Worm (Caenorhabditis elegans): ENCODE results near the gene bnc-1.

Gene bnc-1

ce11 chrV:12300166-12300565 lies 23.3 kb upstream of the bnc-1 start:
- no peak for TF ChIP-seq him-1 (tag; optimal IDR thresholded peaks at IDR 0.05)

DNA sequence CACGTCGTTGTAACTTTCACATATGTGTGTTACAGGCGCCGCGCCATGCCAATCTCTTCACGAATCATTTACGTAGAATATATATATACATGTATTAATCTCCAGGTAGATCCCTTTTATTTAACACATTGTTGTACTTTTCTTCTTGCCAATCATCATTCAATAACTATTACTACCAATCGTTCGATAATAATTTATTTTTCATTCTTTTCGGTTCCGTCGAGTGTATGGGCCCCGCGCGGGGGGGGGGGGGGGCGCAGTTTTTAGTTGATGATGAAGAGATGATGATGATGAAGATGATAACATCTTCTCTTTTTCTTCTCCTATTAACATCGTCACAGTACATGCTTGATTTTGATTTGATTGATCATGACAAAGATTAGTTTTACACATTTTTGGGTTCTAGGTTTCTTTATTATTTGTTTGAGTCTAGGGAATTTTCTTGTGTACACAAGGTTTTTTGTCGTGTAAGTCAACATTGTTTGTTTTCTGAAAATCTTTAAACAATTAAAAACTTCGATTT lies 22.5 kb upstream of the bnc-1 start:
- TF ChIP-seq W03F9.2 (tag; optimal IDR thresholded peaks at IDR 0.05) (no peak), dao-5 (tag; optimal IDR thresholded peaks at IDR 0.05) (no peak), him-1 (tag; optimal IDR thresholded peaks at IDR 0.05) (no peak)

- TF ChIP-seq dao-5 (tag; optimal IDR thresholded peaks at IDR 0.05) (no peak), W03F9.2 (tag; optimal IDR thresholded peaks at IDR 0.05) (no peak), him-1 (tag; optimal IDR thresholded peaks at IDR 0.05) (no peak)
These were observed 21.3 kb upstream of the bnc-1 start for ce11 chrV:12298184-12298583.

- no peak for TF ChIP-seq dao-5 (tag; optimal IDR thresholded peaks at IDR 0.05)
- no peak for TF ChIP-seq him-1 (tag; optimal IDR thresholded peaks at IDR 0.05)
- TF ChIP-seq W03F9.2 (tag; optimal IDR thresholded peaks at IDR 0.05): no peak
These were observed 19.9 kb upstream of the bnc-1 start for ce11 chrV:12296794-12297193.

ce11 chrV:12296122-12296521 lies 19.3 kb upstream of the bnc-1 start:
- TF ChIP-seq dao-5 (tag; optimal IDR thresholded peaks at IDR 0.05) (no peak), him-1 (tag; optimal IDR thresholded peaks at IDR 0.05) (no peak), W03F9.2 (tag; optimal IDR thresholded peaks at IDR 0.05) (no peak)

- no peak for TF ChIP-seq W03F9.2 (tag; optimal IDR thresholded peaks at IDR 0.05)
- no peak for TF ChIP-seq dao-5 (tag; optimal IDR thresholded peaks at IDR 0.05)
- no peak for TF ChIP-seq him-1 (tag; optimal IDR thresholded peaks at IDR 0.05)
These were observed 18.7 kb upstream of the bnc-1 start for ce11 chrV:12295520-12295919.

DNA sequence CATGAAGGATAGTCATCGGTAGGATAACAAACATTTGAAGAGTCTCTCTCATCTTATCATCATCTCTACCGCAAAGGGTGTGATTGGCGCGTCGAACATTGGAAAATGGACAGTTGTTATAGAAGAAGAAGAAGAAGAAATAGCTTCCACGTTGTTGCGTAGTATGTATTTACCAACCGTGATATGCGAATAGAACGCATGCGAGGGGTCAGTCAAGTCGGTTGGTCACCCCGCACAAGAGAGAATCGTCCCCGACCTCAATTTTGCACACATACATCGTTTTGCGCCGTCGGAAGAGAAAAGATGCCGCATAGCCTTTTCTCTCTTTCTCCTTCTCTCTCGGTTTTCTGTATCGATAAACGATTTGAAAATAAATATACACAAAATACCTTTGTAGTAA lies 18.2 kb upstream of the bnc-1 start:
- TF ChIP-seq W03F9.2 (tag; optimal IDR thresholded peaks at IDR 0.05) (no peak), dao-5 (tag; optimal IDR thresholded peaks at IDR 0.05) (no peak), him-1 (tag; optimal IDR thresholded peaks at IDR 0.05) (no peak)

DNA sequence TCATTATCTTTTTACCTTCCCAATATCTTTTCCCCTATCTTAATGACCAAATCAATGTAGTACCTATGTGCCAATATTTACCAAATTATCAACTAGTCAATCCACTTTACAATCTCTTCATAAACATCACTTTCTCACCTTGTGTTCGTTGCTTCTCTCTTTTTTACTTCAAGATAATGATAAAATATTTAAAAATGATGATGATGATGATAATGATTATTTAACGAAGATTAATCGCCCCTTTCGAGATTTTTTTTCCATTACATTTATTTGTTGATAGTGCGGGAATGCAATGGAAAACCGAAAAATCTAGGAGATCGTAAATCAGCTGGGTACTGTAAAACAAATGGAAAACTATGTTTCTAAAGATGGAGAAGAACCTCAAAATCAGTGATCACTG lies 17.2 kb upstream of the bnc-1 start:
- TF ChIP-seq him-1 (tag; optimal IDR thresholded peaks at IDR 0.05): no peak
- no peak for TF ChIP-seq dao-5 (tag; optimal IDR thresholded peaks at IDR 0.05)
- TF ChIP-seq W03F9.2 (tag; optimal IDR thresholded peaks at IDR 0.05): no peak

ce11 chrV:12291587-12291986 lies 14.7 kb upstream of the bnc-1 start, which contains the start of the genes srpa-68 and srh-16:
srpa-68 (minus strand) TSS chrV:12291658.
srh-16 (plus strand) TSS chrV:12291861.
- TF ChIP-seq dao-5 (tag; optimal IDR thresholded peaks at IDR 0.05) (no peak), him-1 (tag; optimal IDR thresholded peaks at IDR 0.05) (peak; percentile 73), W03F9.2 (tag; optimal IDR thresholded peaks at IDR 0.05) (peak; percentile 92)

- TF ChIP-seq him-1 (tag; optimal IDR thresholded peaks at IDR 0.05) (no peak), dao-5 (tag; optimal IDR thresholded peaks at IDR 0.05) (no peak), W03F9.2 (tag; optimal IDR thresholded peaks at IDR 0.05) (no peak)
These were observed 11.7 kb upstream of the bnc-1 start, which contains the start of gene rskd-1 for ce11 chrV:12288577-12288976. rskd-1 (minus strand) TSS chrV:12288615.

- TF ChIP-seq him-1 (tag; optimal IDR thresholded peaks at IDR 0.05): no peak
- TF ChIP-seq W03F9.2 (tag; optimal IDR thresholded peaks at IDR 0.05): no peak
- no peak for TF ChIP-seq dao-5 (tag; optimal IDR thresholded peaks at IDR 0.05)
These were observed 10.8 kb upstream of the bnc-1 start for ce11 chrV:12287667-12288066.

- TF ChIP-seq dao-5 (tag; optimal IDR thresholded peaks at IDR 0.05): no peak
- no peak for TF ChIP-seq him-1 (tag; optimal IDR thresholded peaks at IDR 0.05)
- no peak for TF ChIP-seq W03F9.2 (tag; optimal IDR thresholded peaks at IDR 0.05)
These were observed 6.3 kb upstream of the bnc-1 start, which contains the start of gene F55C5.10 for ce11 chrV:12283187-12283586. F55C5.10 (plus strand) TSS chrV:12283487.

ce11 chrV:12281508-12281907 lies 4.7 kb upstream of the bnc-1 start:
- TF ChIP-seq W03F9.2 (tag; optimal IDR thresholded peaks at IDR 0.05): no peak
- no peak for TF ChIP-seq him-1 (tag; optimal IDR thresholded peaks at IDR 0.05)

DNA sequence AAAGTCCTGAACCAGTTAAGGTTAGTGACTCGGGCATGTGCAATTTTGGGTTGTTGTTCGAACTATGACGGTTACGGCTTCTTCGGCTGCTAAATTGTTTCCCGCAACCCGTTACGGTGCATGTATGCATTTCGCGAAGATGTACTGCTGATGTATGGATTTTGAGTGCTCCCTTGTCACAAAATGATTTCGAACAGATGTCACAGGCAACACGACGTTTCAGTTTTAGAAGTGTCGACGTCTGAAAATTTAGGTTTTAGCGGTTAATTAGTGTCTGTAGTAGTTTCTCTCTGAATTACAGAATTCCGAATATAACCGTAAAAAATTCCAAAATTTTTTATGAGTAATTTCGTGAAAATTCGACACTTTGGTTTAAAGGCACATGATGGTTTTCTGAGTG lies 1.1 kb downstream of the bnc-1 start:
- TF ChIP-seq dao-5 (tag; optimal IDR thresholded peaks at IDR 0.05) (no peak), him-1 (tag; optimal IDR thresholded peaks at IDR 0.05) (no peak), W03F9.2 (tag; optimal IDR thresholded peaks at IDR 0.05) (no peak)

DNA sequence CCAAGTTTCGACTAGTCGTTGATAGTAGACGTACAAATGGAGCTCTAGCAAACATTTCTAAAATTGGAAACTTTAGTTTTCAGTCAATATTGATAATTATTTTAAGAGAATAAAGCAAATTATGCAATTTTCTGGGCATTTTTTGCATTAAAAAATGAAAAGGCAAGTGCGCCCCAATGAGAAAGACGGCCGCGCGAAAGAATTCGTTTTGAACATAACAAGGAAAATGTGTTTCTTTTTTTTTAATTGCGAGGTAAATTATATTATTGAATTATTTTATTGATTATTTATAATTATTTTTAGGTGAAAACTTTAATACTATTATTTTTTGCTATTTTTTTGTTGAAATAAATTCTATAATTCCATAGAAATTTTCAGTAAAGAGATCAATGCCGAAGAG lies 5.4 kb downstream of the bnc-1 start, which contains the start of the genes tsfm-1 and capg-2:
TSS of gene tsfm-1 (minus strand) at position 57 of the 400 bp plus-strand sequence.
TSS of gene capg-2 (plus strand) at position 379 of the 400 bp plus-strand sequence.
- TF ChIP-seq him-1 (tag; optimal IDR thresholded peaks at IDR 0.05) (no peak), W03F9.2 (tag; optimal IDR thresholded peaks at IDR 0.05) (peak; percentile 19), dao-5 (tag; optimal IDR thresholded peaks at IDR 0.05) (no peak)
